Worm (Caenorhabditis elegans) whole organism, early embryonic: ENCODE measurements around the gene C34D10.5.

Experiments used
- ama-1 ChIP-seq: fragments of 150-350 bp; optimal IDR thresholded peaks from 2 replicates; lab custom pipeline; 2014
- ceh-13 ChIP-seq: fragments of 200-800 bp; sonication (Bioruptor generic); optimal IDR thresholded peaks from 2 replicates; lab custom pipeline; 2018; ENCODE audit warnings: mild to moderate bottlenecking, missing genetic modification characterization, missing compliant biosample characterization

ce11 chrX:7986892-7987291 lies 30.9 kb upstream of the C34D10.5 start:
- TF ChIP-seq ama-1 (lab: Kevin White, UChicago) (no peak), ceh-13 (GFP tag; lab: Kevin White, UChicago) (no peak)
